Fruit fly (Drosophila melanogaster): ENCODE results near the gene inaF-C.

Gene inaF-C

dm6 chrX:11715937-11716730, 15.4 kb downstream of the inaF-C start:
- TF ChIP-seq CG17801 (GFP tag; optimal IDR thresholded peaks at IDR 0.05; ENCODE audit: partially characterized antibody), result peak; percentile 96

- no peak for TF ChIP-seq CG17801 (GFP tag; optimal IDR thresholded peaks at IDR 0.05; ENCODE audit: partially characterized antibody)
These were observed 16.3 kb downstream of the inaF-C start, which contains the start of gene Amun for dm6 chrX:11715263-11715659. Gene Amun (minus strand): TSS chrX:11715565.

- TF ChIP-seq CG17801 (GFP tag; optimal IDR thresholded peaks at IDR 0.05; ENCODE audit: partially characterized antibody), result peak; percentile 64
These were observed 16.9 kb downstream of the inaF-C start for dm6 chrX:11714529-11715262.

dm6 chrX:11713808-11714528, 17.6 kb downstream of the inaF-C start:
- TF ChIP-seq CG17801 (GFP tag; optimal IDR thresholded peaks at IDR 0.05; ENCODE audit: partially characterized antibody), result peak; percentile 41

dm6 chrX:11709799-11710720, 21.5 kb downstream of the inaF-C start, which contains the start of gene FucT6:
Gene FucT6 (minus strand): TSS chrX:11709951.
- peak; percentile 31 for TF ChIP-seq CG17801 (GFP tag; optimal IDR thresholded peaks at IDR 0.05; ENCODE audit: partially characterized antibody)

- no peak for TF ChIP-seq CG17801 (GFP tag; optimal IDR thresholded peaks at IDR 0.05; ENCODE audit: partially characterized antibody)
These were observed 26.5 kb downstream of the inaF-C start, which contains the start of gene CG2444 for dm6 chrX:11704929-11705612. Gene CG2444 (minus strand): TSS chrX:11705300.

- no peak for TF ChIP-seq CG17801 (GFP tag; optimal IDR thresholded peaks at IDR 0.05; ENCODE audit: partially characterized antibody)
These were observed 30.8 kb downstream of the inaF-C start for dm6 chrX:11700765-11701164.

dm6 chrX:11695883-11696211, 35.7 kb downstream of the inaF-C start:
- peak; percentile 9 for TF ChIP-seq CG17801 (GFP tag; optimal IDR thresholded peaks at IDR 0.05; ENCODE audit: partially characterized antibody)

- TF ChIP-seq CG17801 (GFP tag; optimal IDR thresholded peaks at IDR 0.05; ENCODE audit: partially characterized antibody), result no peak
These were observed 36.3 kb downstream of the inaF-C start, which contains the start of gene PhKgamma for dm6 chrX:11694959-11695882. Gene PhKgamma (plus strand): TSS chrX:11695137.

- TF ChIP-seq CG17801 (GFP tag; optimal IDR thresholded peaks at IDR 0.05; ENCODE audit: partially characterized antibody), result no peak
These were observed 41.9 kb downstream of the inaF-C start for dm6 chrX:11689669-11690068.

dm6 chrX:11687666-11688492, 43.7 kb downstream of the inaF-C start:
- TF ChIP-seq CG17801 (GFP tag; optimal IDR thresholded peaks at IDR 0.05; ENCODE audit: partially characterized antibody), result no peak

dm6 chrX:11686675-11687074, 44.9 kb downstream of the inaF-C start:
- TF ChIP-seq CG17801 (GFP tag; optimal IDR thresholded peaks at IDR 0.05; ENCODE audit: partially characterized antibody), result no peak

All from ovary, adult (tissue).